Fruit fly (Drosophila melanogaster) whole organism, embryonic: ENCODE measurements around the gene CG5521.

Experiments
- Aef1 ChIP-seq: fragments of 200-800 bp; sonication (Bioruptor generic); IDR thresholded peaks from 3 replicates; pipeline ENCODE4 v1.3.6; 2022; ENCODE audit warnings: missing biosample characterization, missing genetic modification characterization
- Bteb2 ChIP-seq: fragments of 200-800 bp; sonication (Bioruptor generic); optimal IDR thresholded peaks from 2 replicates; lab custom pipeline; 2016; ENCODE audit warnings: missing biosample characterization, missing genetic modification characterization
- CG10147 ChIP-seq: fragments of 200-800 bp; sonication (Bioruptor generic); optimal IDR thresholded peaks from 2 replicates; lab custom pipeline; 2019; ENCODE audit warnings: missing biosample characterization, mild to moderate bottlenecking, missing genetic modification characterization, moderate library complexity
- CG12769 ChIP-seq: fragments of 200-800 bp; sonication (Bioruptor generic); optimal IDR thresholded peaks from 2 replicates; lab custom pipeline; 2019; ENCODE audit warnings: missing biosample characterization, mild to moderate bottlenecking, missing genetic modification characterization, moderate library complexity
- CG15696 ChIP-seq: fragments of 200-800 bp; sonication (Bioruptor generic); optimal IDR thresholded peaks from 2 replicates; lab custom pipeline; 2019; ENCODE audit warnings: missing biosample characterization, mild to moderate bottlenecking, missing genetic modification characterization, moderate library complexity
- CG17186 ChIP-seq: fragments of 200-800 bp; sonication (Bioruptor generic); optimal IDR thresholded peaks from 3 replicates; lab custom pipeline; 2017; ENCODE audit warnings: missing biosample characterization, missing genetic modification reagents, missing genetic modification characterization
- CG17568 ChIP-seq: fragments of 200-800 bp; sonication (Bioruptor generic); optimal IDR thresholded peaks from 2 replicates; lab custom pipeline; 2018; ENCODE audit warnings: missing biosample characterization, mild to moderate bottlenecking, missing genetic modification characterization, moderate library complexity
- CG18764 ChIP-seq: fragments of 200-800 bp; sonication (Bioruptor generic); optimal IDR thresholded peaks from 3 replicates; lab custom pipeline; 2016; ENCODE audit warnings: missing biosample characterization, missing genetic modification characterization
- CG32772 ChIP-seq: fragments of 200-800 bp; sonication (Bioruptor generic); IDR thresholded peaks from 2 replicates; pipeline ENCODE4 v1.3.6; 2022; ENCODE audit warnings: missing biosample characterization, missing genetic modification characterization
- CG33213 ChIP-seq: fragments of 200-800 bp; sonication (Bioruptor generic); optimal IDR thresholded peaks from 3 replicates; lab custom pipeline; 2016; ENCODE audit warnings: missing biosample characterization, missing genetic modification characterization
- CG4854 ChIP-seq: fragments of 200-800 bp; sonication (Bioruptor generic); optimal IDR thresholded peaks from 2 replicates; lab custom pipeline; 2016; ENCODE audit warnings: missing biosample characterization, missing genetic modification characterization, inconsistent platforms
- Dp ChIP-seq: fragments of 200-800 bp; sonication (Bioruptor generic); optimal IDR thresholded peaks from 2 replicates; lab custom pipeline; 2018; ENCODE audit warnings: missing biosample characterization, mild to moderate bottlenecking, missing genetic modification characterization, moderate library complexity
- HLH4C ChIP-seq: fragments of 200-800 bp; sonication (Bioruptor generic); IDR thresholded peaks from 3 replicates; pipeline ENCODE4 v1.3.6; 2022; ENCODE audit warnings: missing biosample characterization, missing genetic modification characterization; ENCODE audit not compliant: partially characterized antibody
- Hey ChIP-seq: fragments of 200-800 bp; sonication (Bioruptor generic); optimal IDR thresholded peaks from 3 replicates; lab custom pipeline; 2018; ENCODE audit warnings: missing biosample characterization, mild to moderate bottlenecking, missing genetic modification characterization
- Mes4 ChIP-seq: fragments of 200-800 bp; sonication (Bioruptor generic); optimal IDR thresholded peaks from 2 replicates; lab custom pipeline; 2016; ENCODE audit warnings: missing biosample characterization, missing genetic modification characterization
- NC2β ChIP-seq: fragments of 200-800 bp; sonication (Bioruptor generic); optimal IDR thresholded peaks from 2 replicates; lab custom pipeline; 2016; ENCODE audit warnings: missing biosample characterization, missing genetic modification characterization
- PHDP ChIP-seq: fragments of 200-800 bp; sonication (Bioruptor generic); optimal IDR thresholded peaks from 3 replicates; lab custom pipeline; 2018; ENCODE audit warnings: missing biosample characterization, mild to moderate bottlenecking, missing genetic modification characterization, moderate library complexity
- YL-1 ChIP-seq: fragments of 200-800 bp; sonication (Bioruptor generic); optimal IDR thresholded peaks from 3 replicates; lab custom pipeline; 2017; ENCODE audit warnings: missing biosample characterization, mild to moderate bottlenecking, missing genetic modification characterization
- abd-A ChIP-seq: fragments of 200-800 bp; sonication (Bioruptor generic); optimal IDR thresholded peaks from 3 replicates; lab custom pipeline; 2019; ENCODE audit warnings: missing biosample characterization, mild to moderate bottlenecking, missing genetic modification characterization, moderate library complexity
- bcd ChIP-seq: fragments of 200-800 bp; sonication (Bioruptor generic); optimal IDR thresholded peaks from 2 replicates; lab custom pipeline; 2017; ENCODE audit warnings: missing biosample characterization, mild to moderate bottlenecking, missing genetic modification characterization
- br ChIP-seq: fragments of >200 bp; optimal IDR thresholded peaks from 2 replicates; lab custom pipeline; 2017
- crol ChIP-seq: fragments of 200-800 bp; sonication (Bioruptor generic); IDR thresholded peaks from 2 replicates; pipeline ENCODE4 v1.3.6; 2022; ENCODE audit warnings: missing biosample characterization, missing genetic modification characterization
- cwo ChIP-seq: fragments of 200-800 bp; sonication (Bioruptor generic); optimal IDR thresholded peaks from 3 replicates; lab custom pipeline; 2017; ENCODE audit warnings: missing biosample characterization, missing genetic modification characterization, mild to moderate bottlenecking, moderate library complexity, missing genetic modification reagents
- dati ChIP-seq: fragments of 200-800 bp; sonication (Bioruptor generic); IDR thresholded peaks from 2 replicates; pipeline ENCODE4 v1.3.6; 2022; ENCODE audit warnings: missing biosample characterization, missing genetic modification characterization
- dpn ChIP-seq, 2 experiments: fragments of 200-800 bp; sonication (Bioruptor generic); optimal IDR thresholded peaks; 3 replicates each; lab custom pipeline; 2016; ENCODE audit warnings: missing biosample characterization in 2 of 2, missing genetic modification characterization in 2 of 2
- ems ChIP-seq: fragments of 200-800 bp; sonication (Bioruptor generic); optimal IDR thresholded peaks from 3 replicates; lab custom pipeline; 2016; ENCODE audit warnings: missing biosample characterization, missing genetic modification characterization
- fru ChIP-seq: fragments of >200 bp; optimal IDR thresholded peaks from 2 replicates; lab custom pipeline; 2017
- gfzf ChIP-seq: fragments of 200-800 bp; sonication (Bioruptor generic); optimal IDR thresholded peaks from 2 replicates; lab custom pipeline; 2016; ENCODE audit warnings: missing biosample characterization, mild to moderate bottlenecking, missing genetic modification characterization, moderate library complexity
- gsb-n ChIP-seq: fragments of 200-800 bp; sonication (Bioruptor generic); optimal IDR thresholded peaks from 3 replicates; lab custom pipeline; 2018; ENCODE audit warnings: missing biosample characterization, mild to moderate bottlenecking, missing genetic modification characterization
- hbn ChIP-seq: fragments of 200-800 bp; sonication (Bioruptor generic); IDR thresholded peaks from 2 replicates; pipeline ENCODE4 v1.3.6; 2022; ENCODE audit warnings: missing biosample characterization, missing genetic modification characterization; ENCODE audit not compliant: partially characterized antibody
- kah ChIP-seq: fragments of 200-800 bp; sonication (Bioruptor generic); optimal IDR thresholded peaks from 2 replicates; lab custom pipeline; 2018; ENCODE audit warnings: missing biosample characterization, mild to moderate bottlenecking, missing genetic modification characterization
- lbe ChIP-seq: fragments of 200-800 bp; sonication (Bioruptor generic); optimal IDR thresholded peaks from 2 replicates; lab custom pipeline; 2016; ENCODE audit warnings: missing biosample characterization, mild to moderate bottlenecking, missing genetic modification characterization
- oc ChIP-seq: fragments of 200-800 bp; sonication (Bioruptor generic); optimal IDR thresholded peaks from 2 replicates; lab custom pipeline; 2018; ENCODE audit warnings: missing biosample characterization, mild to moderate bottlenecking, missing genetic modification characterization, moderate library complexity
- onecut ChIP-seq: fragments of 200-800 bp; sonication (Bioruptor generic); IDR thresholded peaks from 2 replicates; pipeline ENCODE4 v1.3.6; 2022; ENCODE audit warnings: missing biosample characterization, missing genetic modification characterization
- pfk ChIP-seq: fragments of 200-800 bp; sonication (Bioruptor generic); optimal IDR thresholded peaks from 2 replicates; lab custom pipeline; 2018; ENCODE audit warnings: missing biosample characterization, mild to moderate bottlenecking, missing genetic modification characterization, moderate library complexity
- repo ChIP-seq: fragments of 200-800 bp; sonication (Bioruptor generic); optimal IDR thresholded peaks from 2 replicates; lab custom pipeline; 2016; ENCODE audit warnings: missing biosample characterization, missing genetic modification characterization
- slp2 ChIP-seq: fragments of 200-800 bp; sonication (Bioruptor generic); optimal IDR thresholded peaks from 2 replicates; lab custom pipeline; 2016; ENCODE audit warnings: missing biosample characterization, missing genetic modification characterization
- sr ChIP-seq: fragments of 200-800 bp; sonication (Bioruptor generic); IDR thresholded peaks from 3 replicates; pipeline ENCODE4 v1.3.6; 2022; ENCODE audit warnings: missing biosample characterization, missing genetic modification characterization
- vfl ChIP-seq: fragments of 200-800 bp; sonication (Bioruptor generic); optimal IDR thresholded peaks from 2 replicates; lab custom pipeline; 2016; ENCODE audit warnings: missing biosample characterization, missing genetic modification characterization
- vvl ChIP-seq: fragments of 200-800 bp; sonication (Bioruptor generic); IDR thresholded peaks from 2 replicates; pipeline ENCODE4 v1.3.6; 2022; ENCODE audit warnings: missing biosample characterization, missing genetic modification characterization
- zfh2 ChIP-seq: fragments of 200-800 bp; sonication (Bioruptor generic); optimal IDR thresholded peaks from 2 replicates; lab custom pipeline; 2016; ENCODE audit warnings: missing biosample characterization, missing genetic modification characterization

The CG5521 gene

DNA sequence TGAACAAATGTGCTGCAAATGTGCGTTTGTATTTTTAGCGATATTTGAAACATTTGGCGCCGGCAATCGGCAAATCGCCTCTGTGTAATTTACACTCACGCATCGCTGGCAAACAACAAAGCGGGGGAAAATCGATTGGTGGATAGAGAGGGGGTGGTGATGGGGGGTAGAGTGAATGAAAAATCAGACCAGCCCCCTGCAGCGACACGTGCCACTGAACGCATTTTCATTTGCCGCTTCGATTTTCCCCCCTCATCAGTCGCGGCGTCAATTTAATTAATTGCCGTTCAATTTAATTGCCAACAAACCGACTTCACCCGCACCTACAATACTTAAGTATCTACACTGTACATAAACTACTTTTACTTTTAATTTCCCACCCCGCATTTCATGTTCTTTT, 31.3 kb upstream of the CG5521 start:
- TF ChIP-seq CG10147 (GFP tag; lab: Kevin White, UChicago) (no peak), Aef1 (GFP tag; lab: Robert Waterston, UW) (no peak), onecut (peak; percentile 47), Hey (tag; lab: Kevin White, UChicago) (peak; percentile 80), cwo (GFP tag; lab: Kevin White, UChicago) (peak; percentile 10), crol (GFP tag; lab: Robert Waterston, UW) (peak; percentile 62; the same call in 1 of the 2 replicates)
- TF ChIP-seq, all 482 proteins: peak for 4

DNA sequence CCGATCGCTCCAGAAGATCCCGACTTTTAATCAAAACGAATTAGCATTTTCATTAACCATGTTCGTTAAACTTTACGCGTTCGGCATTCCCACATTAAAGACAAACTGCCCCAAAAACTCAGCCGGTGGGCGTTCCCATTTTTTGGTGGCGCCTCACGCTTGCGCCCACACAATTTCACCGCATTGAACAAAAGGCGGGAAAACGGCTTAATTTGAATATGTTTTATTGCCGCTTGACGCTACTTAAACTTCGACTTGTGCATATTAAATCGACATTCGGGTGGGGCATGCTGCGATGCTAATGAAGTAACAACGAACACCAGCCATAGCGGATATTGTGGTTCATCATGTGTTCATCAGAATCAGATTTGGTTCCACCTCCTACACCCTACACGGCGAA, 30.2 kb upstream of the CG5521 start:
- TF ChIP-seq zfh2 (no peak), CG15696 (tag; lab: Kevin White, UChicago) (no peak), abd-A (tag; lab: Kevin White, UChicago) (peak; percentile 14), dpn (GFP tag; optimal IDR thresholded peaks at IDR 0.05; lab: Kevin White, UChicago) (no peak), CG18764 (GFP tag; lab: Kevin White, UChicago) (no peak), PHDP (no peak), Mes4 (GFP tag; lab: Kevin White, UChicago) (no peak), YL-1 (no peak), CG4854 (GFP tag; lab: Kevin White, UChicago) (no peak), repo (GFP tag; lab: Kevin White, UChicago) (no peak), vvl (GFP tag; lab: Robert Waterston, UW) (peak; percentile 54; the same call in 1 of the 2 replicates), fru (no peak), CG17186 (GFP tag; lab: Kevin White, UChicago) (no peak), gsb-n (tag; lab: Kevin White, UChicago) (peak; percentile 5), HLH4C (GFP tag; lab: Robert Waterston, UW) (no peak), CG32772 (GFP tag; lab: Robert Waterston, UW) (no peak), Bteb2 (no peak), oc (peak; percentile 12), slp2 (GFP tag; lab: Kevin White, UChicago) (no peak), CG33213 (GFP tag; lab: Kevin White, UChicago) (no peak), bcd (GFP tag; lab: Kevin White, UChicago) (no peak), hbn (GFP tag; lab: Robert Waterston, UW) (no peak), Dp (GFP tag; lab: Kevin White, UChicago) (no peak), CG17568 (no peak), sr (GFP tag; lab: Robert Waterston, UW) (peak; percentile 52; the same call in 1 of the 3 replicates), dati (no peak), NC2β (GFP tag; lab: Kevin White, UChicago) (no peak), ems (GFP tag; lab: Kevin White, UChicago) (no peak), vfl (no peak), gfzf (no peak), br (lab: Kevin White, UChicago) (no peak), CG12769 (tag; lab: Kevin White, UChicago) (peak; percentile 22), lbe (no peak), kah (GFP tag; lab: Kevin White, UChicago) (no peak), pfk (GFP tag; lab: Kevin White, UChicago) (no peak)
- TF ChIP-seq, all 482 proteins: peak for 6
